Worm (Caenorhabditis elegans): ENCODE measurements around the gene ztf-7.

ce11 chrV:9737287-9737686 is 52.2 kb downstream of the ztf-7 start, which contains the start of gene aqp-4:
- TF ChIP-seq elt-3 (tag; optimal IDR thresholded peaks at IDR 0.05) (no peak), nhr-11 (tag; optimal IDR thresholded peaks at IDR 0.05) (no peak), snpc-4 (tag; optimal IDR thresholded peaks at IDR 0.05) (no peak), R02D3.7 (tag; optimal IDR thresholded peaks at IDR 0.05) (no peak), zag-1 (tag; optimal IDR thresholded peaks at IDR 0.05) (no peak), sem-4 (tag; optimal IDR thresholded peaks at IDR 0.05) (no peak), ztf-11 (tag; optimal IDR thresholded peaks at IDR 0.05) (no peak), skn-1 (tag; optimal IDR thresholded peaks at IDR 0.05) (no peak), aly-2 (tag; optimal IDR thresholded peaks at IDR 0.05) (no peak), lin-11 (tag; optimal IDR thresholded peaks at IDR 0.05) (no peak), ama-1 (optimal IDR thresholded peaks at IDR 0.05) (no peak), ZK546.5 (tag; optimal IDR thresholded peaks at IDR 0.05) (no peak), nhr-12 (tag; optimal IDR thresholded peaks at IDR 0.05) (no peak), egl-27 (tag; optimal IDR thresholded peaks at IDR 0.05) (no peak)
